Worm (Caenorhabditis elegans) whole organism, midembryonic: ENCODE measurements around the gene gst-9.

Source experiments
- cog-1 ChIP-seq: sonication (generic microtip); optimal IDR thresholded peaks from 2 replicates; lab custom pipeline; 2016; ENCODE audit warnings: missing genetic modification characterization, missing compliant biosample characterization
- flt-1 ChIP-seq: fragments of 200-800 bp; sonication (Bioruptor generic); IDR thresholded peaks from 2 replicates; pipeline ENCODE4 v1.3.6; 2022; ENCODE audit warnings: missing genetic modification characterization, missing compliant biosample characterization
- klf-2 ChIP-seq: fragments of 200-800 bp; sonication (Bioruptor generic); conservative IDR thresholded peaks from 2 replicates; pipeline ENCODE4 v1.3.6; 2022; ENCODE audit warnings: missing genetic modification reagents, missing genetic modification characterization, missing compliant biosample characterization
- ref-1 ChIP-seq: fragments of 200-800 bp; sonication (Bioruptor generic); conservative IDR thresholded peaks from 2 replicates; pipeline ENCODE4 v1.3.6; 2022; ENCODE audit warnings: missing genetic modification reagents, missing genetic modification characterization, missing compliant biosample characterization
- ztf-23 ChIP-seq: fragments of 200-800 bp; sonication (Bioruptor generic); IDR thresholded peaks from 2 replicates; pipeline ENCODE4 v1.3.6; 2022; ENCODE audit warnings: missing genetic modification reagents, missing genetic modification characterization, missing compliant biosample characterization
- ztf-29 ChIP-seq: fragments of 200-800 bp; sonication (Bioruptor generic); IDR thresholded peaks from 2 replicates; pipeline ENCODE4 v1.3.6; 2022; ENCODE audit warnings: missing genetic modification reagents, missing genetic modification characterization, missing compliant biosample characterization

- TF ChIP-seq cog-1 (tag; lab: Kevin White, UChicago), result no peak
- TF ChIP-seq ref-1, result no peak
- no peak for TF ChIP-seq ztf-23
- TF ChIP-seq ztf-29 (GFP tag; lab: Robert Waterston, UW), result no peak
- no peak for TF ChIP-seq klf-2 (GFP tag; lab: Robert Waterston, UW)
- TF ChIP-seq flt-1 (GFP tag; lab: Robert Waterston, UW), result no peak
These were observed 13.4 kb downstream of the gst-9 start, which contains the start of gene btbd-10 for ce11 chrII:4904778-4905177.
